Worm (Caenorhabditis elegans): ENCODE results near the gene C50E3.11.
A peak's percentile ranks its signal among the peaks of the same experiment; 100 is the strongest.

The C50E3.11 gene

DNA sequence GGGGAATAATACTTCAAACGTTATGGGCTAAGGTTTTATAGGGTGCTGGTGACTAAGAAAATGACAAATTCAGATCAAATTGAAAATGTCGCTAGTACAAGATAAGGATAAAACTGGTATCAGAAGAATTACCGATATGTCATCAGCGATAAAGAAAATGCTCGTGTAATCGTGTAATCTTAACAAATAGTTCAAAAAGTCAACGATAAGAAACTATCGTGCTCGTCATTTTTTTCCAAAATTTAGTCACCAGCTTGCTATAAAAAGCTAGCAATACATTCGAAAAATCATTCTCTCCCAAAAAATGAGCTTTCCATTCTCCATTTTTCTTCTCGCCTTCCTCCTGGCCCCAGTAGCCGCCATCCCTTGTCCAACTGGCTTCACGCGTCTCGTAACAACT is 34.5 kb upstream of the C50E3.11 start, which contains the start of gene clec-45:
TSS of gene clec-45 (plus strand) at position 301 of the 400 bp plus-strand sequence.
- TF ChIP-seq nhr-11 (tag; optimal IDR thresholded peaks at IDR 0.05) (no peak), C34F6.9 (tag; optimal IDR thresholded peaks at IDR 0.05) (no peak), ceh-82 (tag; optimal IDR thresholded peaks at IDR 0.05) (no peak)

DNA sequence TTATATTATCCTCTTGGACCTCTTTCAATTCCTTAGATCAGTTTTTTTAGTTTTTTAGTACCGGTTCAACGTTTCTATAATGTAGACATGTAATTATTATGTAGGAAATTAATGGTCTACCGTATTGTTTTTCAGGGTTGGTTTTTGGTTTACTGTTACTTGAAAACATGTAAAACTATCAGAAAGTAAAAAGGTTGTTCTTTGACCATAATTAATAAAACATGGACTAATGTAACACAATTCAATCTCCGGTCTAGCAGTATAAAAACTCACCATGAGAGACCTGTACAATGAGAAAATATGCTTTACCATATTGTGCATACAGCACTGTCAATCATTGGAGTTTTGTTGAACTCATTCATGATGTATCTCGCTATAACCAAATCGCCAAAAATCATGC is 32.2 kb upstream of the C50E3.11 start, which contains the start of gene srd-29:
TSS of gene srd-29 (plus strand) at position 301 of the 400 bp plus-strand sequence.
- TF ChIP-seq sma-9 (GFP tag; optimal IDR thresholded peaks at IDR 0.05) (no peak), sma-9 (tag; optimal IDR thresholded peaks at IDR 0.05) (no peak), unc-55 (GFP tag; optimal IDR thresholded peaks at IDR 0.05) (no peak), unc-39 (tag; optimal IDR thresholded peaks at IDR 0.05) (no peak), mdl-1 (tag; optimal IDR thresholded peaks at IDR 0.05) (no peak), nhr-6 (tag; optimal IDR thresholded peaks at IDR 0.05) (no peak), nhr-129 (tag; optimal IDR thresholded peaks at IDR 0.05) (no peak), mab-5 (tag; optimal IDR thresholded peaks at IDR 0.05) (no peak), lin-11 (tag; optimal IDR thresholded peaks at IDR 0.05) (no peak), Y55F3AM.14 (GFP tag; optimal IDR thresholded peaks at IDR 0.05) (no peak), ceh-16 (tag; optimal IDR thresholded peaks at IDR 0.05) (no peak), nhr-10 (tag; optimal IDR thresholded peaks at IDR 0.05) (no peak), skn-1 (tag; optimal IDR thresholded peaks at IDR 0.05) (no peak), sem-4 (tag; optimal IDR thresholded peaks at IDR 0.05) (no peak), nhr-77 (tag; optimal IDR thresholded peaks at IDR 0.05) (no peak)

DNA sequence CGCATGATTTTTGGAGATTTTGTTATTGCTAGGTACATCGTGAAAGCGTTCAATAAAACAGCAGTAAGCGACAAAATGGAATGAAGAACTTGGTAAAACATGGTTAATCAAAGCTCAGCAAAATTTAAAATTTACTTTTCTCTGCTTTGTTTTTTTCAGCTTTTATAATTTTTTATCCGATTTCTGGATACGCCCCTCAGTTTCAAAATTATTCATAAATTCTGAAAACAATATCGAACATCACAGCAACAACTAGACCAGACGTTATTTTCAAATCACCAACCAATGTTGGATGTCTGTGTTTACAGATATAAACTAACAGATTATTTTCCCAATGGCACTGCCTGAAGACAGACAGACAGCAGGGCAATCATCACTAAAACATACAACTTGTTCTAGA is 31.4 kb upstream of the C50E3.11 start, which contains the start of gene srd-31:
TSS of gene srd-31 (minus strand) at position 101 of the 400 bp plus-strand sequence.
- TF ChIP-seq mbf-1 (tag; optimal IDR thresholded peaks at IDR 0.05), result no peak
- no peak for TF ChIP-seq skn-1 (tag; optimal IDR thresholded peaks at IDR 0.05)
- TF ChIP-seq aly-2 (tag; optimal IDR thresholded peaks at IDR 0.05), result no peak
- TF ChIP-seq unc-39 (tag; optimal IDR thresholded peaks at IDR 0.05), result no peak
- TF ChIP-seq dmd-4 (tag; optimal IDR thresholded peaks at IDR 0.05), result no peak
- TF ChIP-seq unc-62 (GFP tag; optimal IDR thresholded peaks at IDR 0.05), result no peak
- no peak for TF ChIP-seq nhr-23 (tag; optimal IDR thresholded peaks at IDR 0.05)
- no peak for TF ChIP-seq R02D3.7 (tag; optimal IDR thresholded peaks at IDR 0.05)

DNA sequence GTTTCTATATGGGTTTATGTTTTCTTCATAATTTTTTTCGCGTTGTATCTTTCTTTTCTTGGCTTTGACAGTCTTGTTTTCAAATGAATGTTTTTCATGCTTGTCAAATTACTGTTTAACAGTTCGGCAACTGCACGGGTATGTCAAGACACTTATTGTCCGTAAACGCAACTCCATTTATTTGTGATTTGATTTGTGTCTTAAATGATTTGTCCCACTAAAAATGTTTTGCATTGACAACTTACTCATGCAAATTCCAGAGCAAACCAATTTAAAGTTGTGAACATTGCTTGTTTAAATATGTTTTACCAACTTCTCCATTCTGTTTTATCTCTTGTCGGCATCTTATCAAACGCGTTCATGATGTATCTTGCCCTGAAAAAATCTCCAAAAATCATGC is 28.4 kb upstream of the C50E3.11 start, which contains the start of gene srd-25:
TSS of gene srd-25 (plus strand) at position 301 of the 400 bp plus-strand sequence.
- TF ChIP-seq snpc-4 (tag; optimal IDR thresholded peaks at IDR 0.05) (no peak), lin-13 (GFP tag; optimal IDR thresholded peaks at IDR 0.05) (no peak), sma-3 (GFP tag; optimal IDR thresholded peaks at IDR 0.05) (no peak), skn-1 (tag; optimal IDR thresholded peaks at IDR 0.05) (no peak), elt-3 (tag; optimal IDR thresholded peaks at IDR 0.05) (no peak), nhr-23 (tag; optimal IDR thresholded peaks at IDR 0.05) (no peak), ceh-16 (tag; optimal IDR thresholded peaks at IDR 0.05) (no peak), lin-39 (tag; optimal IDR thresholded peaks at IDR 0.05) (no peak), nhr-21 (tag; optimal IDR thresholded peaks at IDR 0.05) (no peak), sma-9 (GFP tag; optimal IDR thresholded peaks at IDR 0.05) (no peak), sma-9 (tag; optimal IDR thresholded peaks at IDR 0.05) (no peak), F13H6.1 (tag; optimal IDR thresholded peaks at IDR 0.05) (no peak)

DNA sequence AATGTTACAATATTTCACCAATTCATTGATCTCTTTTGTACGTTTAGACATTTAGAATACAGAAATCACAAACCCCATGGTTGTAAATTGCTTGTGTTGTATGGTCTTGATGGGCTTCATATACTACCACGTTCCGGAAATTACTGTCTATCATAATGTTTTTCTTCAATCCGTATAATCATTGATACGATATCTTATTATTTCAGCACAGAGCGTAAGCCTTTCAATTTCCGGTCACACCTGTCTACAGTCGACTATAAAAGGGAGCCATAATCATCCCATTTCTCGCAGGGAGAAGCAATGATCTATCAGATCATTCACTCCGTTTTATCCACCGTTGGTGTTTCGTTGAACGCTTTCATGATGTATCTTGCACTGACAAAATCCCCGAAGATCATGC is 26.2 kb upstream of the C50E3.11 start, which contains the start of gene srd-30:
TSS of gene srd-30 (plus strand) at position 301 of the 400 bp plus-strand sequence.
- TF ChIP-seq nhr-10 (tag; optimal IDR thresholded peaks at IDR 0.05) (no peak), nhr-237 (tag; optimal IDR thresholded peaks at IDR 0.05) (no peak), mab-5 (tag; optimal IDR thresholded peaks at IDR 0.05) (no peak), crh-2 (tag; optimal IDR thresholded peaks at IDR 0.05) (no peak), sem-4 (tag; optimal IDR thresholded peaks at IDR 0.05) (no peak), nhr-21 (tag; optimal IDR thresholded peaks at IDR 0.05) (no peak)

DNA sequence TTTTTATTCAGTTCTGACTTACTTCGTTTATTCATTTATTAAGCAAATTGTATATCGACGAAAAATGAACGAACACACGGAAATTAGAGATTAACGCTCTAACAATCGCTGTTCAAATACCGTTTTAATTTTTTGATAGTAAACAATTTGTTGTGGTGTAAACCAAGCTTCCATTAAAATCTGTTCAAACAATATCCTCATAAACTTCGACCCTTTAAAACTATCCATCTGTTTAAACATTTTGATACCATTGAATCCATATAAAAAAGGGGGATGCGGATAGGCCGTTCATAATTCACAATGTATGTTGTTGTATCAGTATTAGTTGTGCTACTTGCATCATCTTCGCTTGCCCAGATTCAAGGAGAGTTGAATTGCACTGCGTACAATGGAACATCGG is 23.3 kb upstream of the C50E3.11 start, which contains the start of gene F07C4.6:
TSS of gene F07C4.6 (plus strand) at position 301 of the 400 bp plus-strand sequence.
- TF ChIP-seq nhr-21 (tag; optimal IDR thresholded peaks at IDR 0.05), result peak; percentile 24
- no peak for TF ChIP-seq egl-27 (tag; optimal IDR thresholded peaks at IDR 0.05)
- no peak for TF ChIP-seq ceh-16 (tag; optimal IDR thresholded peaks at IDR 0.05)
- no peak for TF ChIP-seq nhr-6 (tag; optimal IDR thresholded peaks at IDR 0.05)
- no peak for TF ChIP-seq aly-2 (tag; optimal IDR thresholded peaks at IDR 0.05)
